Worm (Caenorhabditis elegans): ENCODE measurements around the gene C09B8.8.

The C09B8.8 gene

DNA sequence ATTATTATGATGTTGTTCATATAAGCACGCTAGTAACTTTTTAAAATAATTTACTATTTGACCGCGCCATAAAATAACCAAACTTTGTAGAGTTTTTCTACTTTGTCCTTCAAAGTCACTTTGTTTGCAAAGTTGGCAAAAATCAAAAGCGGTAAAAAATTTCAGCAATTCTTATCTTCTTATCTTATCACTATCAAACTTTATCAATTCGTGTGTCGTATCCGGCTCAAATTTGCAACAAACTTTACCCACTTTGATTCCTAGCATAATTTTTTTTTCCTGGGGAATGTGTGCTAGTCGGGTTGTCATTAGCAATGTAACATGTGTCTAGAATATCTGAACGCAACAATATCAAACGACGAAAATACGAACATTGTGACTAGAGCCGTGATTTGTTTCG is 29.6 kb upstream of the C09B8.8 start:
- TF ChIP-seq nhr-28 (tag; optimal IDR thresholded peaks at IDR 0.05), result no peak
- TF ChIP-seq ztf-11 (tag; optimal IDR thresholded peaks at IDR 0.05), result no peak
- no peak for TF ChIP-seq mep-1 (tag; optimal IDR thresholded peaks at IDR 0.05)
- TF ChIP-seq lsy-2 (tag; optimal IDR thresholded peaks at IDR 0.05), result no peak
- no peak for TF ChIP-seq mab-5 (tag; optimal IDR thresholded peaks at IDR 0.05)
- TF ChIP-seq sem-2 (GFP tag; optimal IDR thresholded peaks at IDR 0.05), result no peak
- no peak for TF ChIP-seq ceh-39 (tag; optimal IDR thresholded peaks at IDR 0.05)
- TF ChIP-seq nhr-237 (tag; optimal IDR thresholded peaks at IDR 0.05), result no peak
- TF ChIP-seq nhr-2 (tag; optimal IDR thresholded peaks at IDR 0.05), result no peak

DNA sequence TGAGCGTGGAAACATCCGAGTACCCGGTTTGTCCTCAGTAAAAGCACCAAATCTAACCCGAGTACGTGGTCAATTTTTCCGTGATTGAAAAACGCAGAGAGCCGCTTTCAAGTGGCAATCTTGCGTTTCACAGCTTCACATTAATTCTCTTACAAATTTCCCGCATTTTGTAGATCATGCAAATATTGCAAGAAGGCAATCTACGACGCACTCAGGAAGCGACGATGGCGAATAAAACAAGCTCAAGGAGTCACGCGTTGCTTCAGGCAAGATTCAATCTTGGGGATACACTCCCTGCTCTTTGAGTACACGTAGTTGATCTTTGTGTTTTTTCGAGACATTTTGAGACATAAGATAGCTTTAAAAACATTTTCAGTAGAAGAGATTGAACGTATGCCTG is 27.4 kb upstream of the C09B8.8 start:
- TF ChIP-seq flh-1 (GFP tag; optimal IDR thresholded peaks at IDR 0.05) (no peak), lin-32 (GFP tag; optimal IDR thresholded peaks at IDR 0.05) (no peak), ces-1 (GFP tag; optimal IDR thresholded peaks at IDR 0.05) (no peak), elt-3 (tag; optimal IDR thresholded peaks at IDR 0.05) (no peak), bed-3 (GFP tag; optimal IDR thresholded peaks at IDR 0.05) (no peak), M03D4.4 (tag; optimal IDR thresholded peaks at IDR 0.05) (no peak), ham-2 (GFP tag; optimal IDR thresholded peaks at IDR 0.05) (no peak), lin-13 (tag; optimal IDR thresholded peaks at IDR 0.05) (no peak), unc-39 (tag; optimal IDR thresholded peaks at IDR 0.05) (no peak), drap-1 (GFP tag; optimal IDR thresholded peaks at IDR 0.05) (no peak), ceh-43 (GFP tag; optimal IDR thresholded peaks at IDR 0.05) (no peak), lsy-2 (tag; optimal IDR thresholded peaks at IDR 0.05) (no peak), tbx-8 (GFP tag; optimal IDR thresholded peaks at IDR 0.05) (no peak), ceh-39 (tag; optimal IDR thresholded peaks at IDR 0.05) (no peak), pha-4 (tag; optimal IDR thresholded peaks at IDR 0.05) (no peak), ceh-83 (GFP tag; optimal IDR thresholded peaks at IDR 0.05) (no peak), mep-1 (tag; optimal IDR thresholded peaks at IDR 0.05) (no peak), blmp-1 (tag; optimal IDR thresholded peaks at IDR 0.05) (no peak), cnd-1 (tag; optimal IDR thresholded peaks at IDR 0.05) (no peak)

DNA sequence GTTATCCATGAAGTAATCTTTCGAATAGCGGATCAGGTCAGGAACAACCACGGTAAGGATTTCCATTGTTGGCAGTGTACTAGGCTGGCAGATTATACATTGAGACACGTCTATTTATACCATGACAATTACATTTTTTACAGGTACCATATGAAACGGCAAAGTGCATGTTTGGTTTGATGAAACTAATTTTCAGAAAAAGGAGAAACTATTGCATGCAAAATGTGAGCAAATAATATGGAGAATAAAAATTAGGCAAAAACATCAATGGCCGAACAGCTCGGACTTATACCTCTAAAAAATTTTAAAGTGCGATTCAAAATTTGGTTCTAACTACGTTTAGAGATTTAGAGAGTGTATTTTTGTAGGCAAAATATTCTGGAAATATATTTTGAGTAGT is 22.5 kb upstream of the C09B8.8 start, which contains the start of gene F22F4.5:
Gene F22F4.5, minus strand, starts transcription at position 101 of the 400 bp plus-strand sequence.
- TF ChIP-seq drap-1 (GFP tag; optimal IDR thresholded peaks at IDR 0.05), result no peak

DNA sequence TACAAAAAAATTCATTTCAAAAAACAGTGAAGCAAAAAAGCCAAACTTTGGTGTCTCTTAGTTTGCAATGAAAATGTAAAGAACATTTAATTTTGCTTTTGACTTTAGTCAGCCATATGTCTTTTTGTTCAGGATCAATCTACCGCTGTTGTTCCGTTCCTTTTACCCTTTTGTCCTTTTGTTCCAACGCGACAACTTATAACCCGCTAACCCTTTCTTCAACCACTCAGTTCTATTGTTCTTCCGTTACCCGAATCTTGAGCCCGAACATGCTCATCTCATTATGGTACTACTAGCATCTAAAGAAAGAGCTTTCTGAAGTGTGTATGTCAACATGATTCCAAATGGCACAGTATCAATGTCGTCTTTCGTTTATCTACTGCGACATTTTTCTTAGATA is 21.3 kb upstream of the C09B8.8 start:
- TF ChIP-seq ceh-43 (GFP tag; optimal IDR thresholded peaks at IDR 0.05), result no peak
- no peak for TF ChIP-seq mab-5 (tag; optimal IDR thresholded peaks at IDR 0.05)
- no peak for TF ChIP-seq nhr-76 (tag; optimal IDR thresholded peaks at IDR 0.05)
- TF ChIP-seq ceh-39 (tag; optimal IDR thresholded peaks at IDR 0.05), result no peak
- no peak for TF ChIP-seq ztf-11 (tag; optimal IDR thresholded peaks at IDR 0.05)
- peak; percentile 6 for TF ChIP-seq ces-1 (GFP tag; optimal IDR thresholded peaks at IDR 0.05)
- TF ChIP-seq ham-2 (GFP tag; optimal IDR thresholded peaks at IDR 0.05), result peak; percentile 62

DNA sequence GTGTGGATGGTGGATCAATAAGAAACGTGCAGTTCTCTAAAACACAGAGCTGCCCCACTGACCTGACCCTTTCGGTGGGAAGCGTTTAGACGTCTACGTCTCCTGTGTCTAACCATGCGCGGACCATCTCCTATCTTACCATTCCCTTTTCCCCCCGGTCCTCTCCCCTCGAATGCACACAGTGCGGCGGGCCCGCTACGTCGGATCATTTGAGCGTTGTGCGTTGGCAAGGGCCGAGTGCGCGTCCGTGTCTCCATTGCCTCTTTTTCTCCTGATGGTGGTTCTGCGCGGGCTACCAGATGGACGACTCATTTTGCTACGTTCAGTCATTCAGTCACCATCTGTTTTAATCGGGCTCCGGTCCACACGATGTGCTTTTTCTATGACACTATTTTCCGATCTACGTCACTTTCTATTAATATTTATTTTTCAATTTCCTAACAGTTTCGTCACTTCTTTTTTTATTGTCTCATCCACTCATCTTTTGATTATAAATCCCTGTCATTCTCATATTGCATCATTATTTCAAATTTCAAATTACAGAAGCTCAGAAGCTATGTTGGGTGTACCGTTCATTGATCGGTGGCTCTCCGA is 19.6 kb upstream of the C09B8.8 start, which contains the start of gene inx-3:
Gene inx-3, plus strand, starts transcription at position 544 of the 594 bp plus-strand sequence.
- TF ChIP-seq nhr-76 (tag; optimal IDR thresholded peaks at IDR 0.05) (no peak), unc-120 (tag; optimal IDR thresholded peaks at IDR 0.05; ENCODE audit: poor library complexity, severe bottlenecking) (peak; percentile 3), tbx-8 (GFP tag; optimal IDR thresholded peaks at IDR 0.05) (no peak), flh-1 (GFP tag; optimal IDR thresholded peaks at IDR 0.05) (no peak), ceh-83 (GFP tag; optimal IDR thresholded peaks at IDR 0.05) (no peak), mls-2 (tag; optimal IDR thresholded peaks at IDR 0.05) (peak; percentile 44), ham-2 (GFP tag; optimal IDR thresholded peaks at IDR 0.05) (no peak), unc-62 (GFP tag; optimal IDR thresholded peaks at IDR 0.05) (no peak), ceh-43 (GFP tag; optimal IDR thresholded peaks at IDR 0.05) (no peak), unc-39 (tag; optimal IDR thresholded peaks at IDR 0.05) (no peak), cnd-1 (tag; optimal IDR thresholded peaks at IDR 0.05) (peak; percentile 92), lin-32 (GFP tag; optimal IDR thresholded peaks at IDR 0.05) (peak; percentile 54), drap-1 (GFP tag; optimal IDR thresholded peaks at IDR 0.05) (peak; percentile 28), ztf-11 (tag; optimal IDR thresholded peaks at IDR 0.05) (peak; percentile 67), nhr-12 (tag; optimal IDR thresholded peaks at IDR 0.05) (no peak), ceh-39 (tag; optimal IDR thresholded peaks at IDR 0.05) (peak; percentile 18), hlh-1 (tag; optimal IDR thresholded peaks at IDR 0.05) (no peak), M03D4.4 (tag; optimal IDR thresholded peaks at IDR 0.05) (peak; percentile 38), blmp-1 (tag; optimal IDR thresholded peaks at IDR 0.05) (no peak), elt-3 (tag; optimal IDR thresholded peaks at IDR 0.05) (no peak), nhr-2 (tag; optimal IDR thresholded peaks at IDR 0.05) (no peak), zip-8 (tag; optimal IDR thresholded peaks at IDR 0.05) (peak; percentile 20)

Data from whole organism, mixed stage, embryonic.